Worm (Caenorhabditis elegans): ENCODE results near the gene sri-54.

DNA sequence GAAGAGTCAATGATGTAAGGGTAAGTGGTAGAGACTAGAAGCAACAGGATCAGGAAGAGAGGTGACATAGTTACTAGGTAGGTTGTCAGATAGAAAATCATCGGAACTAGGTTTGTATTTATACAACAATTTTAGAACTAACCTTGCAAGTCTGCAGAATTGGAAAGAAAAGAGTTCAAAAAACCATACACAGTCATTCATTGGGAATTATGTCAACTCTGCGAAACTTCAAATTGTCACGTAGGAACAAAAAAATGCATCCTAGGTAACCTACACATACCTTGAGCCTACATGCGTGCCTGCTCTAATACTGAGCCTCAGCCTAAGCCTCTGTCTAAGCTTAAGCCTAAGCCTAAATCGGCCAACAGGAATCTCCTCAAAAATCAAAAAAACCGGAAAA lies 11.4 kb downstream of the sri-54 start, which contains the start of gene ins-19:
- TF ChIP-seq lir-3 (tag; optimal IDR thresholded peaks at IDR 0.05; ENCODE audit: poor library complexity), result no peak
- no peak for TF ChIP-seq ceh-88 (GFP tag; IDR thresholded peaks at IDR 0.05)
- TF ChIP-seq ztf-11 (tag; optimal IDR thresholded peaks at IDR 0.05), result no peak
- no peak for TF ChIP-seq egl-27 (tag; optimal IDR thresholded peaks at IDR 0.05)
- TF ChIP-seq mep-1 (tag; optimal IDR thresholded peaks at IDR 0.05), result no peak
- no peak for TF ChIP-seq grh-1 (GFP tag; IDR thresholded peaks at IDR 0.05)
- TF ChIP-seq nhr-84 (tag; optimal IDR thresholded peaks at IDR 0.05), result no peak
- no peak for TF ChIP-seq unc-62 (GFP tag; optimal IDR thresholded peaks at IDR 0.05)
- TF ChIP-seq fos-1 (tag; optimal IDR thresholded peaks at IDR 0.05), result no peak

All from whole organism, L1 larva.